Worm (Caenorhabditis elegans) whole organism, L1 larva: ENCODE results near the gene F26F4.12.

ENCODE experiments used
- Y116A8C.19 ChIP-seq: sonication (generic microtip); optimal IDR thresholded peaks from 2 replicates; lab custom pipeline; 2016; ENCODE audit warnings: missing compliant biosample characterization, missing genetic modification characterization, borderline replicate concordance
- alr-1 ChIP-seq: fragments of 200-800 bp; sonication (Bioruptor generic); optimal IDR thresholded peaks from 2 replicates; lab custom pipeline; 2018; ENCODE audit warnings: borderline replicate concordance, mild to moderate bottlenecking, missing genetic modification characterization, missing compliant biosample characterization
- aly-2 ChIP-seq: fragments of 150-350 bp; optimal IDR thresholded peaks from 2 replicates; lab custom pipeline; 2014; ENCODE audit warnings: missing biosample characterization, missing genetic modification characterization
- ama-1 ChIP-seq: fragments of 150-350 bp; optimal IDR thresholded peaks from 2 replicates; lab custom pipeline; 2014
- blmp-1 ChIP-seq: fragments of 150-350 bp; optimal IDR thresholded peaks from 2 replicates; lab custom pipeline; 2014; ENCODE audit warnings: missing biosample characterization, missing genetic modification characterization
- ceh-63 ChIP-seq: fragments of 200-800 bp; sonication (Bioruptor generic); optimal IDR thresholded peaks from 2 replicates; lab custom pipeline; 2018; ENCODE audit warnings: mild to moderate bottlenecking, missing genetic modification characterization, missing compliant biosample characterization
- ceh-88 ChIP-seq: fragments of 200-800 bp; sonication (Bioruptor generic); IDR thresholded peaks from 2 replicates; pipeline ENCODE4 v1.3.6; 2022; ENCODE audit warnings: missing genetic modification characterization, missing compliant biosample characterization
- efl-1 ChIP-seq, 4 experiments: fragments of 150-350 bp; optimal IDR thresholded peaks in 3 of 4; peaks in 1 of 4; 1 replicate in 1 of 4; 2 replicates in 3 of 4; lab custom pipeline; 2014; ENCODE audit warnings: missing biosample characterization in 2 of 4, missing genetic modification characterization in 2 of 4, missing genetic modification reagents in 2 of 4
- efl-3 ChIP-seq: fragments of 200-800 bp; sonication (Bioruptor generic); optimal IDR thresholded peaks from 2 replicates; lab custom pipeline; 2018; ENCODE audit warnings: mild to moderate bottlenecking, missing genetic modification characterization, missing compliant biosample characterization
- elt-2 ChIP-seq: sonication (generic microtip); optimal IDR thresholded peaks from 2 replicates; lab custom pipeline; 2016; ENCODE audit warnings: missing genetic modification characterization, mild to moderate bottlenecking, inconsistent platforms, missing compliant biosample characterization, missing genetic modification reagents
- elt-3 ChIP-seq, 6 experiments: fragments of 150-350 bp in 1 of 6; sonication (generic microtip); optimal IDR thresholded peaks; 2 replicates each; lab custom pipeline; 2017 to 2018; ENCODE audit warnings: missing biosample characterization in 6 of 6, missing genetic modification characterization in 6 of 6, inconsistent platforms in 1 of 6
- ets-5 ChIP-seq: fragments of 200-800 bp; sonication (Bioruptor generic); IDR thresholded peaks from 2 replicates; pipeline ENCODE4 v1.3.6; 2022; ENCODE audit warnings: missing genetic modification characterization, missing compliant biosample characterization
- fkh-10 ChIP-seq: sonication (generic microtip); optimal IDR thresholded peaks from 2 replicates; lab custom pipeline; 2017; ENCODE audit warnings: missing biosample characterization, missing genetic modification reagents, missing genetic modification characterization
- fkh-4 ChIP-seq: sonication (generic microtip); optimal IDR thresholded peaks from 2 replicates; lab custom pipeline; 2016; ENCODE audit warnings: missing compliant biosample characterization, missing genetic modification characterization, borderline replicate concordance
- fkh-8 ChIP-seq: sonication (generic microtip); optimal IDR thresholded peaks from 2 replicates; lab custom pipeline; 2016; ENCODE audit warnings: mild to moderate bottlenecking, missing genetic modification characterization, missing compliant biosample characterization
- hlh-4 ChIP-seq: sonication (generic microtip); optimal IDR thresholded peaks from 2 replicates; lab custom pipeline; 2016; ENCODE audit warnings: mild to moderate bottlenecking, missing genetic modification characterization, missing compliant biosample characterization
- hpl-2 ChIP-seq: fragments of 150-350 bp; optimal IDR thresholded peaks from 2 replicates; lab custom pipeline; 2014; ENCODE audit warnings: missing biosample characterization, missing genetic modification reagents, missing genetic modification characterization
- irx-1 ChIP-seq: sonication (generic microtip); optimal IDR thresholded peaks from 2 replicates; lab custom pipeline; 2016; ENCODE audit warnings: missing genetic modification characterization, missing compliant biosample characterization
- isw-1 ChIP-seq: fragments of 200-800 bp; sonication (Bioruptor generic); IDR thresholded peaks from 2 replicates; pipeline ENCODE4 v1.3.6; 2022; ENCODE audit warnings: missing genetic modification characterization, missing compliant biosample characterization
- jun-1 ChIP-seq: fragments of 150-350 bp; optimal IDR thresholded peaks from 2 replicates; lab custom pipeline; 2014; ENCODE audit warnings: missing biosample characterization, missing genetic modification reagents, missing genetic modification characterization
- lin-14 ChIP-seq: fragments of 200-800 bp; sonication (Bioruptor generic); optimal IDR thresholded peaks from 2 replicates; lab custom pipeline; 2018; ENCODE audit warnings: mild to moderate bottlenecking, missing genetic modification characterization, moderate library complexity, missing compliant biosample characterization
- lin-35 ChIP-seq, 2 experiments: fragments of 150-350 bp; optimal IDR thresholded peaks; 2 replicates each; lab custom pipeline; 2014; ENCODE audit warnings: missing biosample characterization in 2 of 2, missing genetic modification characterization in 2 of 2, missing genetic modification reagents in 2 of 2
- lin-39 ChIP-seq: fragments of 150-350 bp; optimal IDR thresholded peaks from 2 replicates; lab custom pipeline; 2014; ENCODE audit warnings: missing biosample characterization, missing genetic modification reagents, missing genetic modification characterization
- mdl-1 ChIP-seq, 2 experiments: fragments of 150-350 bp; optimal IDR thresholded peaks; 2 replicates each; lab custom pipeline; 2014 to 2017; ENCODE audit warnings: missing biosample characterization in 2 of 2, missing genetic modification characterization in 2 of 2, inconsistent platforms in 1 of 2
- mef-2 ChIP-seq: fragments of 150-350 bp; optimal IDR thresholded peaks from 2 replicates; lab custom pipeline; 2014; ENCODE audit warnings: missing biosample characterization, missing genetic modification characterization
- nhr-11 ChIP-seq: fragments of 150-350 bp; optimal IDR thresholded peaks from 2 replicates; lab custom pipeline; 2014; ENCODE audit warnings: missing biosample characterization, missing genetic modification characterization
- nhr-12 ChIP-seq: sonication (generic microtip); optimal IDR thresholded peaks from 2 replicates; lab custom pipeline; 2017; ENCODE audit warnings: missing biosample characterization, missing genetic modification characterization
- nhr-20 ChIP-seq: sonication (generic microtip); optimal IDR thresholded peaks from 2 replicates; lab custom pipeline; 2016; ENCODE audit warnings: mild to moderate bottlenecking, missing genetic modification characterization, missing compliant biosample characterization
- nhr-237 ChIP-seq: fragments of 150-350 bp; optimal IDR thresholded peaks from 2 replicates; lab custom pipeline; 2014; ENCODE audit warnings: missing biosample characterization, missing genetic modification characterization
- nhr-47 ChIP-seq: sonication (generic microtip); optimal IDR thresholded peaks from 2 replicates; lab custom pipeline; 2016; ENCODE audit warnings: mild to moderate bottlenecking, missing genetic modification characterization, moderate library complexity, missing compliant biosample characterization
- nhr-76 ChIP-seq: sonication (generic microtip); optimal IDR thresholded peaks from 2 replicates; lab custom pipeline; 2017; ENCODE audit warnings: missing biosample characterization, missing genetic modification characterization
- nhr-84 ChIP-seq: sonication (generic microtip); optimal IDR thresholded peaks from 2 replicates; lab custom pipeline; 2017; ENCODE audit warnings: missing biosample characterization, missing genetic modification characterization
- nhr-85 ChIP-seq: sonication (generic microtip); peaks from one replicate; lab custom pipeline; 2016; ENCODE audit warnings: missing genetic modification characterization, inconsistent platforms, missing compliant biosample characterization
- pax-3 ChIP-seq: fragments of 200-800 bp; sonication (Bioruptor generic); optimal IDR thresholded peaks from 2 replicates; lab custom pipeline; 2018; ENCODE audit warnings: mild to moderate bottlenecking, missing genetic modification characterization, moderate library complexity, missing compliant biosample characterization
- pqm-1 ChIP-seq: sonication (generic microtip); optimal IDR thresholded peaks from 3 replicates; lab custom pipeline; 2017; ENCODE audit warnings: missing biosample characterization, missing genetic modification characterization
- rnt-1 ChIP-seq: sonication (generic microtip); optimal IDR thresholded peaks from 2 replicates; lab custom pipeline; 2016; ENCODE audit warnings: mild to moderate bottlenecking, missing genetic modification characterization, moderate library complexity, missing compliant biosample characterization
- snpc-4 ChIP-seq: fragments of 150-350 bp; optimal IDR thresholded peaks from 2 replicates; lab custom pipeline; 2014; ENCODE audit warnings: missing biosample characterization, missing genetic modification characterization
- sox-4 ChIP-seq: sonication (generic microtip); optimal IDR thresholded peaks from 2 replicates; lab custom pipeline; 2016; ENCODE audit warnings: missing genetic modification characterization, missing compliant biosample characterization
- sptf-1 ChIP-seq: fragments of 150-350 bp; optimal IDR thresholded peaks from 2 replicates; lab custom pipeline; 2014; ENCODE audit warnings: missing biosample characterization, missing genetic modification characterization
- tlp-1 ChIP-seq: fragments of 150-350 bp; optimal IDR thresholded peaks from 2 replicates; lab custom pipeline; 2014; ENCODE audit warnings: missing biosample characterization, missing genetic modification characterization
- unc-30 ChIP-seq: sonication (generic microtip); optimal IDR thresholded peaks from 2 replicates; lab custom pipeline; 2017; ENCODE audit warnings: missing biosample characterization, missing genetic modification characterization
- unc-98 ChIP-seq: fragments of 200-800 bp; sonication (Bioruptor generic); IDR thresholded peaks from 2 replicates; pipeline ENCODE4 v1.3.6; 2022; ENCODE audit warnings: missing genetic modification characterization, missing compliant biosample characterization
- vab-15 ChIP-seq: sonication (generic microtip); optimal IDR thresholded peaks from 2 replicates; lab custom pipeline; 2017; ENCODE audit warnings: missing genotype, mild to moderate bottlenecking, missing genetic modification characterization, missing compliant biosample characterization
- ztf-11 ChIP-seq, 2 experiments: sonication (generic microtip); optimal IDR thresholded peaks; 2 replicates each; lab custom pipeline; 2016 to 2017; ENCODE audit warnings: missing genetic modification characterization in 2 of 2, missing biosample characterization in 1 of 2, missing compliant biosample characterization in 1 of 2
- ztf-4 ChIP-seq: fragments of 150-350 bp; optimal IDR thresholded peaks from 2 replicates; lab custom pipeline; 2014; ENCODE audit warnings: missing biosample characterization, missing genetic modification characterization

Gene F26F4.12

DNA sequence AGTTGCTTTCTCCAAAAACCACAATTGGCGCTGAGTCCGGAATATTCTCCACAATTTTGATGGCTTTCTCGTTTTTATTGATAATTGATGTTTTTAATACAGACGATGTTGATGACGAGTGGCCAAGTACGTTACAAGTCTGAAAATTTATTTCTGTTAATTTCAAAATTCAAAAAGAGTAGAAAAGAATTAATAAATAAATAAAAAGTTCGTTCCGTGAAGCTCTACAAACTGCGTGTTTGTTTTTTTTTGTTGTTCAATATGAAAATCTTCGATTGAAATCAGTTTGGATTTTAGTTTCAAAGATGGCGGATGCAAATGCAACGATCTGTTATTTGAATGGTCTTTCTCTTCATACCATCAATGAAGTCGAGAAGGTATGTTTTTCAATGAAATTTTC, 1.1 kb upstream of the F26F4.12 start, which contains the start of gene F26F4.2:
F26F4.2 (plus strand) TSS at position 301 of the 400 bp plus-strand sequence.
- TF ChIP-seq pax-3 (tag; lab: Kevin White, UChicago) (no peak), unc-98 (GFP tag; lab: Robert Waterston, UW) (no peak), fkh-8 (tag; lab: Kevin White, UChicago) (no peak), fkh-4 (tag; lab: Kevin White, UChicago) (no peak), sptf-1 (tag; lab: Kevin White, UChicago) (no peak), ztf-4 (no peak), lin-35 (GFP tag; optimal IDR thresholded peaks at IDR 0.05; lab: Kevin White, UChicago) (no peak), snpc-4 (no peak), efl-1 (optimal IDR thresholded peaks at IDR 0.05; lab: Kevin White, UChicago) (no peak), efl-1 (GFP tag; optimal IDR thresholded peaks at IDR 0.05 in 1 of 2; lab: Kevin White, UChicago) (no peak), efl-3 (GFP tag; lab: Kevin White, UChicago) (no peak), pqm-1 (tag; lab: Kevin White, UChicago) (no peak), ztf-11 (tag; optimal IDR thresholded peaks at IDR 0.05; lab: Kevin White, UChicago) (no peak), mef-2 (no peak)
- TF ChIP-seq, all 84 proteins: peak for 0

DNA sequence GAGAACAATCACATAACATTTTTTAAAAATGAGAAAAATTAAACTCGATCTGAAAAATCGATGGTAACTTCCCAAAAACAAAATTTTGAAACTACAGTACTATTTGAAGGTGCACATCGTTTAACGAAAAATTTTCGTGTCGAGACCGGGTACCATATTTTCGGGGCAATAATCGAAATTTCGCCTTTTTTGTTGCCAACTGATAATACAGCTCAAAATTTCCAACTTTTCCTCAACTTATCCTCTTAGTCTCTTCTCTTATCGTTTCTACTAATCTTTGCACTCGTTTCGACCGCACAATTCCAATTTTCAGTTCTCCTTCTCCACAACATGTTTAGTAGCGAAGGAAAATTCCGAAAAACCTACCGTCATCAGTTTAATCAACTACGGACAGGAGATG, 2.9 kb downstream of the F26F4.12 start, which contains the start of gene rom-1:
rom-1 (plus strand) TSS at position 301 of the 400 bp plus-strand sequence.
- TF ChIP-seq sox-4 (tag; lab: Kevin White, UChicago), result no peak
- TF ChIP-seq mef-2, result no peak
- TF ChIP-seq alr-1, result no peak
- TF ChIP-seq elt-2 (tag; lab: Kevin White, UChicago), result no peak
- no peak for TF ChIP-seq ztf-4
- no peak for TF ChIP-seq nhr-84 (tag; lab: Kevin White, UChicago)
- no peak for TF ChIP-seq efl-1 (optimal IDR thresholded peaks at IDR 0.05; lab: Kevin White, UChicago)
- TF ChIP-seq efl-1 (GFP tag; optimal IDR thresholded peaks at IDR 0.05 in 1 of 2; lab: Kevin White, UChicago), result no peak
- no peak for TF ChIP-seq nhr-237 (tag; lab: Kevin White, UChicago)

DNA sequence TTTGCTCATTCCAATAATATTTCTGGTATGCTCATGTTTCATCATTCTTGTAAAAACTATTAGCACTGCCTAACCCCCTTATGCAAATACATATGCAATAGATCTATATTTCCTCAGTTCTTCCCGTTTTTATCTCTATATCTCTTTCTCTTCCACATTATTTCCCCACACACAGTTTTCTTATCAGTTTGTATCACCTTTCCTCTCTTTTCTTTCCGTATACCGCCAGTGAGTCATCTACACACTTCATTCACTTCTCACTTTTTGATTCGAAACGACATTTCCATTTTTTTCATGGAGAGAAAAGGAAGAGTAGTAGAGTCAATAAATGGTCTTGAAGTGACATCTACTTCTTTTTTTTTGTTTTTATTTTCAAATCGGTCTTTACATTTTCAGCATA, 3.5 kb downstream of the F26F4.12 start:
- TF ChIP-seq fkh-4 (tag; lab: Kevin White, UChicago) (no peak), elt-3 (tag; optimal IDR thresholded peaks at IDR 0.05; lab: Kevin White, UChicago) (peak in 1 of 6 experiments; percentile 51), aly-2 (tag; lab: Kevin White, UChicago) (no peak), lin-14 (GFP tag; lab: Kevin White, UChicago) (peak; percentile 16), blmp-1 (peak; percentile 63), nhr-85 (tag; lab: Kevin White, UChicago) (peak; percentile 8), elt-2 (tag; lab: Kevin White, UChicago) (peak; percentile 32), nhr-12 (tag; lab: Kevin White, UChicago) (no peak), mef-2 (no peak)

DNA sequence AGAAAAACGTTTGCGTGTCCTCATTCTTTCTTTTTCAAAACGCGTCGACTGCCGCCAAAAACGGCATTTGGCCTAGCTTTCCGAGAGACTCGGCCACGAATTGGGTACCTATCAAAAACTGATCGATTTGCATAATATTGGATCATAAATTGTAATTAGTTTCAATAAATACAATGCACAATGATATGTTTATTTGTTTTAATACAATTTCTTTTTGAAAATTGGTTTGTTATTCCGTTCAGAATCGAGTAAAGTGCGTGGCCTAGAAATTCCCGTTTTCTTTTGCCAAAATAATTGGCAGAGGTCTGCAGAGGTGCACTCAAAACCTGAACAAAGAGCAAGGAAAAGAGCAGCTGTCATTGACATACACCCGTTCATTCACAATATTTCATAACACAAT, 4.4 kb downstream of the F26F4.12 start, which contains the start of gene F26F4.8:
F26F4.8 (minus strand) TSS at position 69 of the 400 bp plus-strand sequence.
- TF ChIP-seq nhr-76 (tag; lab: Kevin White, UChicago), result no peak
- peak; percentile 66 for TF ChIP-seq nhr-47 (tag; lab: Kevin White, UChicago)
- no peak for TF ChIP-seq fkh-10 (GFP tag; lab: Kevin White, UChicago)
- TF ChIP-seq isw-1 (GFP tag; lab: Robert Waterston, UW), result peak; percentile 37
- no peak for TF ChIP-seq elt-3 (tag; optimal IDR thresholded peaks at IDR 0.05; lab: Kevin White, UChicago)
- no peak for TF ChIP-seq mef-2
- TF ChIP-seq hlh-4 (tag; lab: Kevin White, UChicago), result no peak
- TF ChIP-seq ama-1 (lab: Kevin White, UChicago), result no peak
- TF ChIP-seq Y116A8C.19 (tag; lab: Kevin White, UChicago), result peak; percentile 5
- peak; percentile 59 for TF ChIP-seq rnt-1 (tag; lab: Kevin White, UChicago)
- TF ChIP-seq ceh-88, result no peak
- no peak for TF ChIP-seq hpl-2
- TF ChIP-seq unc-30 (tag; lab: Kevin White, UChicago), result no peak
- no peak for TF ChIP-seq nhr-12 (tag; lab: Kevin White, UChicago)
- TF ChIP-seq alr-1, result no peak
- TF ChIP-seq sox-4 (tag; lab: Kevin White, UChicago), result peak; percentile 46
- TF ChIP-seq efl-1 (optimal IDR thresholded peaks at IDR 0.05; lab: Kevin White, UChicago), result peak; percentile 61 to 76
- TF ChIP-seq efl-1 (GFP tag; optimal IDR thresholded peaks at IDR 0.05 in 1 of 2; lab: Kevin White, UChicago), result peak; percentile 84 to 98
- TF ChIP-seq fkh-8 (tag; lab: Kevin White, UChicago), result peak; percentile 57
- no peak for TF ChIP-seq ets-5 (GFP tag; lab: Robert Waterston, UW)
- no peak for TF ChIP-seq nhr-11 (tag; lab: Kevin White, UChicago)
- peak; percentile 64 for TF ChIP-seq lin-14 (GFP tag; lab: Kevin White, UChicago)
- TF ChIP-seq lin-39, result no peak
- TF ChIP-seq mdl-1 (tag; optimal IDR thresholded peaks at IDR 0.05; lab: Kevin White, UChicago), result no peak
- TF ChIP-seq aly-2 (tag; lab: Kevin White, UChicago), result no peak
- no peak for TF ChIP-seq vab-15 (tag; lab: Kevin White, UChicago)
- TF ChIP-seq tlp-1 (tag; lab: Kevin White, UChicago), result no peak
- TF ChIP-seq unc-98 (GFP tag; lab: Robert Waterston, UW), result peak; percentile 65
- TF ChIP-seq nhr-20, result peak; percentile 46
- no peak for TF ChIP-seq jun-1 (tag; lab: Kevin White, UChicago)
- no peak for TF ChIP-seq ceh-63 (GFP tag; lab: Kevin White, UChicago)
- TF ChIP-seq irx-1 (tag; lab: Kevin White, UChicago), result peak; percentile 88
